Worm (Caenorhabditis elegans) whole organism, L3 larva: Measurements from ENCODE around the gene cee-1.

ENCODE experiments used
- ZK546.5 ChIP-seq: sonication (generic microtip); optimal IDR thresholded peaks from 2 replicates; lab custom pipeline; 2017; ENCODE audit warnings: missing biosample characterization, missing genetic modification characterization
- aly-2 ChIP-seq: fragments of 150-350 bp; optimal IDR thresholded peaks from 2 replicates; lab custom pipeline; 2014; ENCODE audit warnings: missing biosample characterization, missing genetic modification characterization
- ceh-16 ChIP-seq: sonication (generic microtip); optimal IDR thresholded peaks from 2 replicates; lab custom pipeline; 2017; ENCODE audit warnings: missing biosample characterization, missing genetic modification characterization
- ceh-28 ChIP-seq: fragments of 150-350 bp; optimal IDR thresholded peaks from 2 replicates; lab custom pipeline; 2014; ENCODE audit warnings: missing biosample characterization, missing genetic modification reagents, missing genetic modification characterization
- ceh-82 ChIP-seq: fragments of 150-350 bp; optimal IDR thresholded peaks from 2 replicates; lab custom pipeline; 2014; ENCODE audit warnings: missing biosample characterization, missing genetic modification characterization
- daf-12 ChIP-seq: fragments of 150-350 bp; optimal IDR thresholded peaks from 2 replicates; lab custom pipeline; 2014; ENCODE audit warnings: missing biosample characterization, missing genetic modification reagents, missing genetic modification characterization
- egl-5 ChIP-seq: fragments of 150-350 bp; optimal IDR thresholded peaks from 2 replicates; lab custom pipeline; 2017; ENCODE audit warnings: missing biosample characterization, missing genetic modification reagents, missing genetic modification characterization, inconsistent platforms
- elt-1 ChIP-seq: fragments of 150-350 bp; optimal IDR thresholded peaks from 2 replicates; lab custom pipeline; 2014; ENCODE audit warnings: missing biosample characterization, missing genetic modification characterization
- elt-2 ChIP-seq: sonication (generic microtip); optimal IDR thresholded peaks from 2 replicates; lab custom pipeline; 2016; ENCODE audit warnings: missing genetic modification reagents, mild to moderate bottlenecking, missing genetic modification characterization, missing compliant biosample characterization
- elt-3 ChIP-seq, 3 experiments: fragments of 150-350 bp in 1 of 3; sonication (generic microtip) in 2 of 3; optimal IDR thresholded peaks; 2 replicates in 2 of 3; 4 replicates in 1 of 3; lab custom pipeline; 2014 to 2017; ENCODE audit warnings: missing biosample characterization in 3 of 3, missing genetic modification characterization in 3 of 3
- eor-1 ChIP-seq, 2 experiments: fragments of 150-350 bp; optimal IDR thresholded peaks; 2 replicates each; lab custom pipeline; 2014 to 2018; ENCODE audit warnings: missing biosample characterization in 2 of 2, missing genetic modification characterization in 2 of 2
- fkh-2 ChIP-seq: fragments of 150-350 bp; optimal IDR thresholded peaks from 2 replicates; lab custom pipeline; 2014; ENCODE audit warnings: missing biosample characterization, missing genetic modification reagents, missing genetic modification characterization
- hmg-11 ChIP-seq: sonication (generic microtip); optimal IDR thresholded peaks from 2 replicates; lab custom pipeline; 2016; ENCODE audit warnings: missing genetic modification characterization, missing compliant biosample characterization
- jun-1 ChIP-seq: fragments of 150-350 bp; optimal IDR thresholded peaks from 2 replicates; lab custom pipeline; 2014; ENCODE audit warnings: missing biosample characterization, missing genetic modification reagents, missing genetic modification characterization
- lin-15B ChIP-seq: fragments of 150-350 bp; optimal IDR thresholded peaks from 2 replicates; lab custom pipeline; 2014; ENCODE audit warnings: missing biosample characterization, missing genetic modification characterization
- lsy-12 ChIP-seq: sonication (generic microtip); optimal IDR thresholded peaks from 2 replicates; lab custom pipeline; 2016; ENCODE audit warnings: mild to moderate bottlenecking, missing genetic modification characterization, missing compliant biosample characterization
- mdl-1 ChIP-seq: fragments of 150-350 bp; optimal IDR thresholded peaks from 2 replicates; lab custom pipeline; 2014; ENCODE audit warnings: missing biosample characterization, missing genetic modification characterization
- nfya-1 ChIP-seq: sonication (generic microtip); optimal IDR thresholded peaks from 2 replicates; lab custom pipeline; 2017; ENCODE audit warnings: missing genetic modification characterization, mild to moderate bottlenecking, missing compliant biosample characterization, antibody characterized with exemption, moderate library complexity; ENCODE audit not compliant: insufficient read depth
- nhr-11 ChIP-seq: fragments of 150-350 bp; optimal IDR thresholded peaks from 2 replicates; lab custom pipeline; 2014; ENCODE audit warnings: missing biosample characterization, missing genetic modification characterization
- nhr-12 ChIP-seq: fragments of 150-350 bp; optimal IDR thresholded peaks from 2 replicates; lab custom pipeline; 2014; ENCODE audit warnings: missing biosample characterization, missing genetic modification characterization
- nhr-23 ChIP-seq: fragments of 150-350 bp; optimal IDR thresholded peaks from 2 replicates; lab custom pipeline; 2014; ENCODE audit warnings: missing biosample characterization, missing genetic modification reagents, missing genetic modification characterization
- nhr-237 ChIP-seq: fragments of 150-350 bp; optimal IDR thresholded peaks from 2 replicates; lab custom pipeline; 2014; ENCODE audit warnings: missing biosample characterization, missing genetic modification characterization
- nhr-28 ChIP-seq: fragments of 150-350 bp; optimal IDR thresholded peaks from 2 replicates; lab custom pipeline; 2014; ENCODE audit warnings: missing biosample characterization, missing genetic modification characterization
- nhr-43 ChIP-seq: sonication (generic microtip); optimal IDR thresholded peaks from 2 replicates; lab custom pipeline; 2016; ENCODE audit warnings: mild to moderate bottlenecking, missing genetic modification characterization, missing compliant biosample characterization; ENCODE audit not compliant: poor library complexity, severe bottlenecking
- nhr-76 ChIP-seq: fragments of 150-350 bp; sonication (generic microtip); optimal IDR thresholded peaks from 5 replicates; lab custom pipeline; 2014; ENCODE audit warnings: missing biosample characterization, missing genetic modification characterization
- nhr-77 ChIP-seq: fragments of 150-350 bp; optimal IDR thresholded peaks from 2 replicates; lab custom pipeline; 2014; ENCODE audit warnings: missing biosample characterization, missing genetic modification characterization
- pha-4 ChIP-seq: fragments of 150-350 bp; optimal IDR thresholded peaks from 2 replicates; lab custom pipeline; 2014; ENCODE audit warnings: missing biosample characterization, missing genetic modification reagents, missing genetic modification characterization
- pqm-1 ChIP-seq: fragments of 150-350 bp; optimal IDR thresholded peaks from 2 replicates; lab custom pipeline; 2017; ENCODE audit warnings: missing biosample characterization, missing genetic modification characterization, inconsistent platforms
- skn-1 ChIP-seq: fragments of 150-350 bp; optimal IDR thresholded peaks from 2 replicates; lab custom pipeline; 2014; ENCODE audit warnings: missing biosample characterization, missing genetic modification characterization
- snpc-4 ChIP-seq: fragments of 150-350 bp; optimal IDR thresholded peaks from 2 replicates; lab custom pipeline; 2014; ENCODE audit warnings: missing biosample characterization, missing genetic modification characterization
- tbx-2 ChIP-seq: sonication (generic microtip); optimal IDR thresholded peaks from 2 replicates; lab custom pipeline; 2016; ENCODE audit warnings: mild to moderate bottlenecking, missing genetic modification characterization, missing compliant biosample characterization
- unc-62 ChIP-seq: fragments of 150-350 bp; sonication (generic microtip); optimal IDR thresholded peaks from 4 replicates; lab custom pipeline; 2014; ENCODE audit warnings: missing biosample characterization, missing genetic modification reagents, missing genetic modification characterization
- zag-1 ChIP-seq: fragments of 150-350 bp; optimal IDR thresholded peaks from 2 replicates; lab custom pipeline; 2014; ENCODE audit warnings: missing biosample characterization, missing genetic modification characterization
- ztf-11 ChIP-seq: fragments of 150-350 bp; optimal IDR thresholded peaks from 2 replicates; lab custom pipeline; 2014; ENCODE audit warnings: missing biosample characterization, missing genetic modification characterization
- ztf-4 ChIP-seq: fragments of 150-350 bp; optimal IDR thresholded peaks from 2 replicates; lab custom pipeline; 2014; ENCODE audit warnings: missing biosample characterization, missing genetic modification characterization

Gene cee-1

ce11 chrIII:4883429-4883828, 29.1 kb upstream of the cee-1 start, which contains the start of gene clec-5:
Gene clec-5 (minus strand): TSS chrIII:4883606.
- no peak for TF ChIP-seq nhr-76 (tag; lab: Kevin White, UChicago)
- TF ChIP-seq pqm-1 (tag; lab: Kevin White, UChicago), result peak; percentile 54
- TF ChIP-seq tbx-2 (tag; lab: Kevin White, UChicago), result no peak
- no peak for TF ChIP-seq nhr-77 (tag; lab: Kevin White, UChicago)
- TF ChIP-seq mdl-1 (tag; lab: Kevin White, UChicago), result no peak
- TF ChIP-seq jun-1, result peak; percentile 17
- no peak for TF ChIP-seq ceh-82 (tag; lab: Kevin White, UChicago)
- peak; percentile 48 for TF ChIP-seq pha-4 (tag; lab: Kevin White, UChicago)
- TF ChIP-seq elt-2 (tag; lab: Kevin White, UChicago), result peak; percentile 68

ce11 chrIII:4887291-4887690, 25.2 kb upstream of the cee-1 start, which contains the start of gene clec-6:
Gene clec-6 (minus strand): TSS chrIII:4887444.
- TF ChIP-seq pha-4 (tag; lab: Kevin White, UChicago), result peak; percentile 33
- TF ChIP-seq daf-12 (tag; lab: Kevin White, UChicago), result no peak
- TF ChIP-seq skn-1, result no peak
- TF ChIP-seq pqm-1 (tag; lab: Kevin White, UChicago), result peak; percentile 23
- TF ChIP-seq elt-2 (tag; lab: Kevin White, UChicago), result peak; percentile 60
- no peak for TF ChIP-seq ceh-82 (tag; lab: Kevin White, UChicago)
- no peak for TF ChIP-seq zag-1
- no peak for TF ChIP-seq ceh-28 (tag; lab: Kevin White, UChicago)

ce11 chrIII:4890997-4891396, 21.5 kb upstream of the cee-1 start, which contains the start of gene F26F4.5:
Gene F26F4.5 (minus strand): TSS chrIII:4891252.
- TF ChIP-seq aly-2 (tag; lab: Kevin White, UChicago) (no peak), fkh-2 (tag; lab: Kevin White, UChicago) (no peak), skn-1 (no peak), pha-4 (tag; lab: Kevin White, UChicago) (peak; percentile 29)
- TF ChIP-seq, all 47 proteins: peak for 1

ce11 chrIII:4893540-4893939, 19.0 kb upstream of the cee-1 start, which contains the start of gene F26F4.6:
Gene F26F4.6 (minus strand): TSS chrIII:4893640.
- TF ChIP-seq lsy-12, result no peak
- TF ChIP-seq ZK546.5 (tag; lab: Kevin White, UChicago), result no peak
- no peak for TF ChIP-seq pqm-1 (tag; lab: Kevin White, UChicago)
- TF ChIP-seq nhr-23, result no peak

- TF ChIP-seq nhr-77 (tag; lab: Kevin White, UChicago) (no peak), pqm-1 (tag; lab: Kevin White, UChicago) (no peak), nhr-237 (tag; lab: Kevin White, UChicago) (no peak), nhr-43 (tag; lab: Kevin White, UChicago) (no peak), ztf-4 (tag; lab: Kevin White, UChicago) (no peak), nhr-12 (no peak)
Measured at ce11 chrIII:4895313-4895712, 17.2 kb upstream of the cee-1 start.

ce11 chrIII:4899035-4899578, 13.4 kb upstream of the cee-1 start, which contains the start of gene nhl-2:
Gene nhl-2 (minus strand): TSS chrIII:4899085.
- TF ChIP-seq jun-1 (no peak), nhr-11 (no peak), ztf-11 (no peak), lin-15B (tag; lab: Kevin White, UChicago) (no peak), tbx-2 (tag; lab: Kevin White, UChicago) (no peak), snpc-4 (tag; lab: Kevin White, UChicago) (no peak), ceh-28 (tag; lab: Kevin White, UChicago) (no peak), zag-1 (no peak), pqm-1 (tag; lab: Kevin White, UChicago) (no peak)

DNA sequence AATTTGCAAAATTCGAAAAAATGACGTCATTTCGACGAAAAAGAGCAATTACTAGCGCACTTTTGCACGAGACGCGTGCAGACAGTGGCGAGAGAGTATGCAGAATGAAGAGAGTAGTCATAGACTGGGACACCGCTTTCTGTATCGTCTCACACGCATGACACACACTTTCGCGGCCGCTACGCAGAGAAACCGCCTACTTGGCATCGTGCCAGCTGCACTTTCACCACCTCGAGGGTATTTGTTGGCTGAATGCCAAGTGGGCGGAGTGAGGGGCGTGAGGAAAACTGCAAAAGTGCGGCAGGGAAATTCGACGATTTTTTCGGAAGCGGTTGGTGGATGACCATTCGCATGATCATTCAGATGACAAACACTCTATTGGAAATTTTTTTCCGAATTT, 12.8 kb upstream of the cee-1 start:
- no peak for TF ChIP-seq fkh-2 (tag; lab: Kevin White, UChicago)
- TF ChIP-seq zag-1, result peak; percentile 84
- TF ChIP-seq hmg-11 (tag; lab: Kevin White, UChicago), result peak; percentile 97
- TF ChIP-seq nfya-1 (tag; lab: Kevin White, UChicago), result peak; percentile 99
- peak; percentile 95 for TF ChIP-seq ceh-28 (tag; lab: Kevin White, UChicago)
- TF ChIP-seq elt-1 (tag; lab: Kevin White, UChicago), result peak; percentile 85
- peak; percentile 97 for TF ChIP-seq elt-2 (tag; lab: Kevin White, UChicago)
- TF ChIP-seq lin-15B (tag; lab: Kevin White, UChicago), result peak; percentile 96
- TF ChIP-seq nhr-11, result peak; percentile 95
- peak; percentile 97 for TF ChIP-seq unc-62 (GFP tag; lab: Kevin White, UChicago)
- peak; percentile 58 for TF ChIP-seq ZK546.5 (tag; lab: Kevin White, UChicago)
- no peak for TF ChIP-seq aly-2 (tag; lab: Kevin White, UChicago)
- no peak for TF ChIP-seq nhr-12
- peak; percentile 76 for TF ChIP-seq ceh-16
- TF ChIP-seq pqm-1 (tag; lab: Kevin White, UChicago), result peak; percentile 96
- TF ChIP-seq egl-5 (tag; lab: Kevin White, UChicago), result peak; percentile 94
- peak; percentile 99 for TF ChIP-seq pha-4 (tag; lab: Kevin White, UChicago)
- peak in 2 of 3 experiments; percentile 25 to 95 for TF ChIP-seq elt-3 (tag; optimal IDR thresholded peaks at IDR 0.05; lab: Kevin White, UChicago)
- peak; percentile 75 for TF ChIP-seq nhr-76 (tag; lab: Kevin White, UChicago)
- TF ChIP-seq lsy-12, result peak; percentile 98
- TF ChIP-seq ceh-82 (tag; lab: Kevin White, UChicago), result peak; percentile 93
- TF ChIP-seq nhr-43 (tag; lab: Kevin White, UChicago), result peak; percentile 98
- TF ChIP-seq nhr-28 (tag; lab: Kevin White, UChicago), result no peak
- peak in 1 of 2 experiments; percentile 2 for TF ChIP-seq eor-1 (tag; optimal IDR thresholded peaks at IDR 0.05; lab: Kevin White, UChicago)
- TF ChIP-seq nhr-237 (tag; lab: Kevin White, UChicago), result no peak
